Fruit fly (Drosophila melanogaster) whole organism, embryonic: Measurements from ENCODE around the gene Cpr65Aw.

ENCODE experiments used
- Asciz ChIP-seq: fragments of 200-800 bp; sonication (Bioruptor generic); optimal IDR thresholded peaks from 2 replicates; lab custom pipeline; 2017; ENCODE audit warnings: missing biosample characterization, mild to moderate bottlenecking, missing genetic modification characterization, missing genetic modification reagents
- NK7.1 ChIP-seq: fragments of 200-800 bp; sonication (Bioruptor generic); optimal IDR thresholded peaks from 3 replicates; lab custom pipeline; 2016; ENCODE audit warnings: missing biosample characterization, missing genetic modification characterization
- Nf-YA ChIP-seq: fragments of 200-800 bp; sonication (Bioruptor generic); IDR thresholded peaks from 2 replicates; pipeline ENCODE4 v1.3.6; 2022; ENCODE audit warnings: missing biosample characterization, missing genetic modification characterization
- chn ChIP-seq: fragments of 200-800 bp; sonication (Bioruptor generic); optimal IDR thresholded peaks from 2 replicates; lab custom pipeline; 2016; ENCODE audit warnings: missing biosample characterization, missing genetic modification characterization
- hkb ChIP-seq, 2 experiments: fragments of 200-800 bp in 1 of 2; fragments of >200 bp in 1 of 2; sonication (Bioruptor generic) in 1 of 2; IDR thresholded peaks in 1 of 2; optimal IDR thresholded peaks in 1 of 2; 2 replicates each; pipeline versions ENCODE4 v1.3.6 to Lab custom; 2017 to 2022; ENCODE audit warnings: missing biosample characterization in 1 of 2, missing genetic modification characterization in 1 of 2

- TF ChIP-seq Nf-YA (GFP tag; lab: Robert Waterston, UW), result no peak
- TF ChIP-seq Asciz (GFP tag; lab: Kevin White, UChicago), result no peak
- no peak for TF ChIP-seq NK7.1 (GFP tag; lab: Kevin White, UChicago)
- no peak for TF ChIP-seq chn
- TF ChIP-seq hkb (optimal IDR thresholded peaks at IDR 0.05; lab: Kevin White, UChicago), result no peak
- TF ChIP-seq hkb (GFP tag; IDR thresholded peaks at IDR 0.05; lab: Robert Waterston, UW), result no peak
Observed at dm6 chr3L:6132009-6132408, 10.2 kb downstream of the Cpr65Aw start, which contains the start of gene Cpr65Au.
